Fruit fly (Drosophila melanogaster) whole organism, embryonic: ENCODE measurements around the gene CG13064.

ENCODE experiments used
- CG10147 ChIP-seq: fragments of 200-800 bp; sonication (Bioruptor generic); optimal IDR thresholded peaks from 2 replicates; lab custom pipeline; 2019; ENCODE audit warnings: missing biosample characterization, mild to moderate bottlenecking, missing genetic modification characterization, moderate library complexity
- CG11456 ChIP-seq: fragments of 200-800 bp; sonication (Bioruptor generic); IDR thresholded peaks from 3 replicates; pipeline ENCODE4 v1.3.6; 2022; ENCODE audit warnings: missing biosample characterization, missing genetic modification characterization
- CG11504 ChIP-seq: fragments of 200-800 bp; sonication (Bioruptor generic); optimal IDR thresholded peaks from 3 replicates; lab custom pipeline; 2019; ENCODE audit warnings: missing biosample characterization, mild to moderate bottlenecking, missing genetic modification characterization, moderate library complexity
- CG1647 ChIP-seq: fragments of 200-800 bp; sonication (Bioruptor generic); optimal IDR thresholded peaks from 3 replicates; lab custom pipeline; 2016; ENCODE audit warnings: missing biosample characterization, missing genetic modification characterization
- CG17912 ChIP-seq: fragments of 200-800 bp; sonication (Bioruptor generic); optimal IDR thresholded peaks from 2 replicates; lab custom pipeline; 2018; ENCODE audit warnings: missing biosample characterization, mild to moderate bottlenecking, missing genetic modification characterization
- CG18764 ChIP-seq: fragments of 200-800 bp; sonication (Bioruptor generic); optimal IDR thresholded peaks from 3 replicates; lab custom pipeline; 2016; ENCODE audit warnings: missing biosample characterization, missing genetic modification characterization
- CG2116 ChIP-seq: fragments of 200-800 bp; sonication (Bioruptor generic); optimal IDR thresholded peaks from 3 replicates; lab custom pipeline; 2018; ENCODE audit warnings: missing biosample characterization, mild to moderate bottlenecking, missing genetic modification characterization
- CG3065 ChIP-seq: fragments of 200-800 bp; sonication (Bioruptor generic); optimal IDR thresholded peaks from 2 replicates; lab custom pipeline; 2016; ENCODE audit warnings: missing biosample characterization, missing genetic modification characterization
- CG32532 ChIP-seq: fragments of 200-800 bp; sonication (Bioruptor generic); IDR thresholded peaks from 2 replicates; pipeline ENCODE4 v1.3.6; 2022; ENCODE audit warnings: missing biosample characterization, missing genetic modification characterization
- CG5245 ChIP-seq: fragments of 200-800 bp; sonication (Bioruptor generic); optimal IDR thresholded peaks from 3 replicates; lab custom pipeline; 2016; ENCODE audit warnings: missing biosample characterization, missing genetic modification characterization
- CG6689 ChIP-seq: fragments of 200-800 bp; sonication (Bioruptor generic); IDR thresholded peaks from 2 replicates; pipeline ENCODE4 v1.3.6; 2022; ENCODE audit warnings: missing biosample characterization, missing genetic modification characterization
- CG6791 ChIP-seq: fragments of 200-800 bp; sonication (Bioruptor generic); IDR thresholded peaks from 3 replicates; pipeline ENCODE4 v1.3.6; 2022; ENCODE audit warnings: missing biosample characterization, missing genetic modification characterization; ENCODE audit not compliant: partially characterized antibody
- CG6813 ChIP-seq: fragments of 200-800 bp; sonication (Bioruptor generic); optimal IDR thresholded peaks from 2 replicates; lab custom pipeline; 2017; ENCODE audit warnings: missing biosample characterization, missing genetic modification characterization, mild to moderate bottlenecking, moderate library complexity, missing genetic modification reagents
- CG7556 ChIP-seq: fragments of 200-800 bp; sonication (Bioruptor generic); optimal IDR thresholded peaks from 2 replicates; lab custom pipeline; 2017; ENCODE audit warnings: missing biosample characterization, mild to moderate bottlenecking, missing genetic modification characterization
- CG8290 ChIP-seq, 3 experiments: fragments of 200-800 bp; sonication (Bioruptor generic); optimal IDR thresholded peaks; 2 replicates each; lab custom pipeline; 2016 to 2019; ENCODE audit warnings: missing biosample characterization in 3 of 3, missing genetic modification characterization in 3 of 3, mild to moderate bottlenecking in 2 of 3, moderate library complexity in 1 of 3
- CG8478 ChIP-seq: fragments of >200 bp; optimal IDR thresholded peaks from 2 replicates; lab custom pipeline; 2018
- Dip2 ChIP-seq: fragments of 200-800 bp; sonication (Bioruptor generic); IDR thresholded peaks from 2 replicates; pipeline ENCODE4 v1.3.6; 2022; ENCODE audit warnings: missing biosample characterization, missing genetic modification characterization
- Eip74EF ChIP-seq, 2 experiments: fragments of 200-800 bp in 1 of 2; fragments of >200 bp in 1 of 2; sonication (Bioruptor generic) in 1 of 2; optimal IDR thresholded peaks; 2 replicates each; lab custom pipeline; 2017 to 2019; ENCODE audit warnings: missing biosample characterization in 2 of 2, missing genetic modification characterization in 2 of 2, mild to moderate bottlenecking in 1 of 2, moderate library complexity in 1 of 2
- HLH4C ChIP-seq: fragments of 200-800 bp; sonication (Bioruptor generic); IDR thresholded peaks from 3 replicates; pipeline ENCODE4 v1.3.6; 2022; ENCODE audit warnings: missing biosample characterization, missing genetic modification characterization; ENCODE audit not compliant: partially characterized antibody
- Hr51 ChIP-seq, 2 experiments: fragments of 200-800 bp; sonication (Bioruptor generic); optimal IDR thresholded peaks; 2 replicates in 1 of 2; 3 replicates in 1 of 2; lab custom pipeline; 2016 to 2018; ENCODE audit warnings: missing biosample characterization in 2 of 2, missing genetic modification characterization in 2 of 2, mild to moderate bottlenecking in 1 of 2, moderate library complexity in 1 of 2
- MTF-1 ChIP-seq: fragments of 200-800 bp; sonication (Bioruptor generic); optimal IDR thresholded peaks from 2 replicates; lab custom pipeline; 2018; ENCODE audit warnings: missing biosample characterization, mild to moderate bottlenecking, missing genetic modification characterization, borderline replicate concordance
- Max ChIP-seq: fragments of 200-800 bp; sonication (Bioruptor generic); optimal IDR thresholded peaks from 2 replicates; lab custom pipeline; 2016; ENCODE audit warnings: missing biosample characterization, mild to moderate bottlenecking, missing genetic modification characterization
- NK7.1 ChIP-seq: fragments of 200-800 bp; sonication (Bioruptor generic); optimal IDR thresholded peaks from 3 replicates; lab custom pipeline; 2016; ENCODE audit warnings: missing biosample characterization, missing genetic modification characterization
- Ravus ChIP-seq: fragments of 200-800 bp; sonication (Bioruptor generic); IDR thresholded peaks from 2 replicates; pipeline ENCODE4 v1.3.6; 2022; ENCODE audit warnings: missing biosample characterization, missing genetic modification characterization
- Sin3A ChIP-seq: fragments of >200 bp; optimal IDR thresholded peaks from 2 replicates; lab custom pipeline; 2018
- Sry-δ ChIP-seq: fragments of 200-800 bp; sonication (Bioruptor generic); optimal IDR thresholded peaks from 2 replicates; lab custom pipeline; 2016; ENCODE audit warnings: missing biosample characterization, missing genetic modification characterization
- bowl ChIP-seq: fragments of 200-800 bp; sonication (Bioruptor generic); IDR thresholded peaks from 2 replicates; pipeline ENCODE4 v1.3.6; 2022; ENCODE audit warnings: missing biosample characterization, missing genetic modification characterization
- caup ChIP-seq: fragments of 200-800 bp; sonication (Bioruptor generic); optimal IDR thresholded peaks from 3 replicates; lab custom pipeline; 2017; ENCODE audit warnings: missing biosample characterization, mild to moderate bottlenecking, missing genetic modification characterization, moderate library complexity; ENCODE audit not compliant: severe bottlenecking
- ci ChIP-seq: fragments of 200-800 bp; sonication (Bioruptor generic); IDR thresholded peaks from 3 replicates; pipeline ENCODE4 v1.3.6; 2022; ENCODE audit warnings: missing biosample characterization, missing genetic modification characterization
- croc ChIP-seq: fragments of 200-800 bp; sonication (Bioruptor generic); conservative IDR thresholded peaks from 3 replicates; pipeline ENCODE4 v1.3.6; 2022; ENCODE audit warnings: missing biosample characterization, missing genetic modification characterization
- fu2 ChIP-seq: fragments of 200-800 bp; sonication (Bioruptor generic); optimal IDR thresholded peaks from 2 replicates; lab custom pipeline; 2016; ENCODE audit warnings: missing biosample characterization, missing genetic modification characterization
- gsb ChIP-seq: fragments of 200-800 bp; sonication (Bioruptor generic); IDR thresholded peaks from 2 replicates; pipeline ENCODE4 v1.3.6; 2022; ENCODE audit warnings: missing biosample characterization, missing genetic modification characterization
- inv ChIP-seq: fragments of 200-800 bp; sonication (Bioruptor generic); IDR thresholded peaks from 2 replicates; pipeline ENCODE4 v1.3.6; 2022; ENCODE audit warnings: missing biosample characterization, missing genetic modification characterization; ENCODE audit not compliant: partially characterized antibody
- kah ChIP-seq: fragments of 200-800 bp; sonication (Bioruptor generic); optimal IDR thresholded peaks from 2 replicates; lab custom pipeline; 2018; ENCODE audit warnings: missing biosample characterization, mild to moderate bottlenecking, missing genetic modification characterization
- lola ChIP-seq, 3 experiments: fragments of >200 bp in 2 of 3; fragments of 200-800 bp in 1 of 3; sonication (Bioruptor generic) in 1 of 3; optimal IDR thresholded peaks; 2 replicates each; lab custom pipeline; 2017 to 2019; ENCODE audit warnings: missing biosample characterization in 3 of 3, missing genetic modification characterization in 3 of 3, mild to moderate bottlenecking in 1 of 3, moderate library complexity in 1 of 3
- maf-S ChIP-seq: fragments of 200-800 bp; sonication (Bioruptor generic); optimal IDR thresholded peaks from 2 replicates; lab custom pipeline; 2016; ENCODE audit warnings: missing biosample characterization, missing genetic modification characterization
- org-1 ChIP-seq: fragments of 200-800 bp; sonication (Bioruptor generic); optimal IDR thresholded peaks from 2 replicates; lab custom pipeline; 2017; ENCODE audit warnings: missing biosample characterization, missing genetic modification characterization
- pan ChIP-seq, 4 experiments: fragments of >200 bp in 3 of 4; fragments of 200-800 bp in 1 of 4; sonication (Bioruptor generic) in 1 of 4; optimal IDR thresholded peaks in 3 of 4; IDR thresholded peaks in 1 of 4; 2 replicates each; pipeline versions ENCODE4 v1.3.6 to Lab custom; 2017 to 2022; ENCODE audit warnings: missing biosample characterization in 2 of 4, missing genetic modification characterization in 2 of 4, mixed read lengths in 1 of 4
- sd ChIP-seq: fragments of 200-800 bp; sonication (Bioruptor generic); optimal IDR thresholded peaks from 3 replicates; lab custom pipeline; 2018; ENCODE audit warnings: missing biosample characterization, mild to moderate bottlenecking, missing genetic modification characterization, moderate library complexity
- seq ChIP-seq: fragments of 200-800 bp; sonication (Bioruptor generic); IDR thresholded peaks from 2 replicates; pipeline ENCODE4 v1.3.6; 2022; ENCODE audit warnings: missing biosample characterization, missing genetic modification characterization
- shn ChIP-seq: fragments of 200-800 bp; sonication (Bioruptor generic); optimal IDR thresholded peaks from 3 replicates; lab custom pipeline; 2016; ENCODE audit warnings: missing biosample characterization, missing genetic modification characterization
- sisA ChIP-seq: fragments of 200-800 bp; sonication (Bioruptor generic); IDR thresholded peaks from 2 replicates; pipeline ENCODE4 v1.3.6; 2022; ENCODE audit warnings: missing biosample characterization, missing genetic modification characterization
- so ChIP-seq: fragments of 200-800 bp; sonication (Bioruptor generic); IDR thresholded peaks from 3 replicates; pipeline ENCODE4 v1.3.6; 2022; ENCODE audit warnings: missing biosample characterization, missing genetic modification characterization
- trem ChIP-seq: fragments of 200-800 bp; optimal IDR thresholded peaks from 3 replicates; lab custom pipeline; 2019; ENCODE audit warnings: missing biosample characterization, mild to moderate bottlenecking, missing genetic modification characterization, moderate library complexity
- vvl ChIP-seq: fragments of 200-800 bp; sonication (Bioruptor generic); IDR thresholded peaks from 2 replicates; pipeline ENCODE4 v1.3.6; 2022; ENCODE audit warnings: missing biosample characterization, missing genetic modification characterization
- wor ChIP-seq: fragments of 200-800 bp; sonication (Bioruptor generic); IDR thresholded peaks from 2 replicates; pipeline ENCODE4 v1.3.6; 2022; ENCODE audit warnings: missing biosample characterization, missing genetic modification characterization

Gene CG13064

dm6 chr3L:16327776-16328175 lies 47.6 kb downstream of the CG13064 start, which contains the start of gene CG13038 (continued):
- TF ChIP-seq so (GFP tag; lab: Robert Waterston, UW) (no peak), CG6689 (no peak), seq (GFP tag; lab: Robert Waterston, UW) (no peak), Eip74EF (GFP tag; optimal IDR thresholded peaks at IDR 0.05; lab: Kevin White, UChicago) (no peak), caup (GFP tag; lab: Kevin White, UChicago) (no peak), ci (GFP tag; lab: Robert Waterston, UW) (0 out of 3 replicates have a peak, but pooled peaks have one; percentile 19), fu2 (GFP tag; lab: Kevin White, UChicago) (no peak), croc (GFP tag; lab: Robert Waterston, UW) (no peak), CG7556 (GFP tag; lab: Kevin White, UChicago) (no peak), bowl (GFP tag; lab: Robert Waterston, UW) (0 out of 2 replicates have a peak, but pooled peaks have one; percentile 10), CG2116 (GFP tag; lab: Kevin White, UChicago) (no peak), CG6813 (GFP tag; lab: Kevin White, UChicago) (no peak), MTF-1 (GFP tag; lab: Kevin White, UChicago) (no peak), Sry-δ (no peak), Dip2 (GFP tag; lab: Robert Waterston, UW) (no peak), sd (tag; lab: Kevin White, UChicago) (peak; percentile 26)

dm6 chr3L:16328207-16328891 lies 48.1 kb downstream of the CG13064 start, which contains the start of gene CG13058:
CG13058 (plus strand) TSS chr3L:16328841.
- no peak for TF ChIP-seq CG8478 (lab: Kevin White, UChicago)
- TF ChIP-seq Hr51 (GFP tag; optimal IDR thresholded peaks at IDR 0.05; lab: Kevin White, UChicago): peak in 1 of 2 experiments; percentile 86
- peak; percentile 27 for TF ChIP-seq CG18764 (GFP tag; lab: Kevin White, UChicago)
- no peak for TF ChIP-seq HLH4C (GFP tag; lab: Robert Waterston, UW)
- TF ChIP-seq gsb (GFP tag; lab: Robert Waterston, UW): peak; percentile 52; the same call in 1 of the 2 replicates
- no peak for TF ChIP-seq Sin3A (lab: Kevin White, UChicago)
- TF ChIP-seq CG11456: no peak
- TF ChIP-seq Max (GFP tag; lab: Kevin White, UChicago): peak; percentile 18
- no peak for TF ChIP-seq inv
- TF ChIP-seq CG10147: peak; percentile 60
- TF ChIP-seq NK7.1 (GFP tag; lab: Kevin White, UChicago): no peak
- peak; percentile 67 for TF ChIP-seq sisA (GFP tag; lab: Robert Waterston, UW)
- no peak for TF ChIP-seq CG3065
- TF ChIP-seq Eip74EF (GFP tag; optimal IDR thresholded peaks at IDR 0.05; lab: Kevin White, UChicago): peak in 1 of 2 experiments; percentile 15
- no peak for TF ChIP-seq CG17912
- no peak for TF ChIP-seq trem
- TF ChIP-seq kah (GFP tag; lab: Kevin White, UChicago): peak; percentile 19
- TF ChIP-seq wor: peak; percentile 41; the same call in 1 of the 2 replicates
- no peak for TF ChIP-seq CG6813 (GFP tag; lab: Kevin White, UChicago)
- peak; percentile 16 for TF ChIP-seq maf-S (GFP tag; lab: Kevin White, UChicago)
- TF ChIP-seq CG5245 (GFP tag; lab: Kevin White, UChicago): peak; percentile 21
- TF ChIP-seq CG32532 (GFP tag; lab: Robert Waterston, UW): no peak
- no peak for TF ChIP-seq vvl (GFP tag; lab: Robert Waterston, UW)
- peak; percentile 83 for TF ChIP-seq CG11504 (tag; lab: Kevin White, UChicago)
- no peak for TF ChIP-seq pan (optimal IDR thresholded peaks at IDR 0.05; lab: Kevin White, UChicago)
- no peak for TF ChIP-seq pan (GFP tag; optimal IDR thresholded peaks at IDR 0.05 in 1 of 2, IDR thresholded peaks at IDR 0.05 in 1 of 2)
- TF ChIP-seq org-1: peak; percentile 50
- TF ChIP-seq Ravus (GFP tag; lab: Robert Waterston, UW): no peak; the same call in 1 of the 2 replicates
- no peak for TF ChIP-seq CG8290 (GFP tag; optimal IDR thresholded peaks at IDR 0.05; lab: Kevin White, UChicago)
- TF ChIP-seq CG8290 (tag; optimal IDR thresholded peaks at IDR 0.05; lab: Kevin White, UChicago): peak in 1 of 2 experiments; percentile 81
- TF ChIP-seq CG1647 (GFP tag; lab: Kevin White, UChicago): peak; percentile 44
- no peak for TF ChIP-seq lola (GFP tag; optimal IDR thresholded peaks at IDR 0.05; lab: Kevin White, UChicago)
- peak; percentile 4 for TF ChIP-seq shn (GFP tag; lab: Kevin White, UChicago)
- peak; percentile 7 for TF ChIP-seq MTF-1 (GFP tag; lab: Kevin White, UChicago)
- TF ChIP-seq CG6791 (GFP tag; lab: Robert Waterston, UW): no peak
